Worm (Caenorhabditis elegans): ENCODE measurements around the gene arrd-13.

ce11 chrII:13756232-13756631 is 2.0 kb upstream of the arrd-13 start:
- no peak for TF ChIP-seq pat-9 (tag; optimal IDR thresholded peaks at IDR 0.05)
- TF ChIP-seq C08G9.2 (tag; optimal IDR thresholded peaks at IDR 0.05) = no peak
- TF ChIP-seq lin-11 (tag; optimal IDR thresholded peaks at IDR 0.05) = no peak
- TF ChIP-seq ama-1 (optimal IDR thresholded peaks at IDR 0.05) = no peak
- TF ChIP-seq K02D7.2 (tag; optimal IDR thresholded peaks at IDR 0.05) = no peak
